Fruit fly (Drosophila melanogaster) whole organism, prepupa: ENCODE results near the gene uncNacbeta.

Source experiments
- CG10669 ChIP-seq: fragments of 200-800 bp; sonication (Bioruptor generic); optimal IDR thresholded peaks from 3 replicates; lab custom pipeline; 2018; ENCODE audit warnings: missing biosample characterization, mild to moderate bottlenecking, missing genetic modification characterization, moderate library complexity
- CG11294 ChIP-seq: fragments of 200-800 bp; sonication (Bioruptor generic); IDR thresholded peaks from 2 replicates; pipeline ENCODE4 v1.3.6; 2022; ENCODE audit warnings: missing biosample characterization, missing genetic modification characterization
- CG11762 ChIP-seq: fragments of 200-800 bp; sonication (Bioruptor generic); optimal IDR thresholded peaks from 3 replicates; lab custom pipeline; 2016; ENCODE audit warnings: missing biosample characterization, missing genetic modification characterization; ENCODE audit not compliant: insufficient read depth
- CG11902 ChIP-seq: fragments of 200-800 bp; sonication (Bioruptor generic); optimal IDR thresholded peaks from 3 replicates; lab custom pipeline; 2016; ENCODE audit warnings: missing biosample characterization, missing genetic modification characterization
- CG15336 ChIP-seq: fragments of 200-800 bp; sonication (Bioruptor generic); IDR thresholded peaks from 2 replicates; pipeline ENCODE4 v1.3.6; 2022; ENCODE audit warnings: missing biosample characterization, missing genetic modification characterization
- CG1621 ChIP-seq: fragments of 200-800 bp; sonication (Bioruptor generic); optimal IDR thresholded peaks from 3 replicates; lab custom pipeline; 2018; ENCODE audit warnings: missing biosample characterization, mild to moderate bottlenecking, missing genetic modification characterization
- CG16779 ChIP-seq: fragments of 200-800 bp; sonication (Bioruptor generic); optimal IDR thresholded peaks from 3 replicates; lab custom pipeline; 2017; ENCODE audit warnings: missing biosample characterization, mild to moderate bottlenecking, missing genetic modification characterization
- CG3032 ChIP-seq: fragments of 200-800 bp; optimal IDR thresholded peaks from 2 replicates; lab custom pipeline; 2019; ENCODE audit warnings: missing biosample characterization, mild to moderate bottlenecking, missing genetic modification characterization, moderate library complexity
- CG31627 ChIP-seq: fragments of 200-800 bp; sonication (Bioruptor generic); optimal IDR thresholded peaks from 3 replicates; lab custom pipeline; 2016; ENCODE audit warnings: missing biosample characterization, missing genetic modification characterization
- CG32006 ChIP-seq: fragments of 200-800 bp; sonication (Bioruptor generic); optimal IDR thresholded peaks from 3 replicates; lab custom pipeline; 2017; ENCODE audit warnings: missing biosample characterization, mild to moderate bottlenecking, missing genetic modification characterization
- CG3919 ChIP-seq: fragments of 200-800 bp; sonication (Bioruptor generic); optimal IDR thresholded peaks from 3 replicates; lab custom pipeline; 2016; ENCODE audit warnings: missing biosample characterization, missing genetic modification characterization
- CG4318 ChIP-seq: fragments of 200-800 bp; sonication (Bioruptor generic); optimal IDR thresholded peaks from 3 replicates; lab custom pipeline; 2017; ENCODE audit warnings: missing biosample characterization, mild to moderate bottlenecking, missing genetic modification characterization
- CG6163 ChIP-seq: fragments of 200-800 bp; sonication (Bioruptor generic); IDR thresholded peaks from 3 replicates; pipeline ENCODE4 v1.3.6; 2022; ENCODE audit warnings: missing biosample characterization, missing genetic modification characterization
- CG6276 ChIP-seq: fragments of 200-800 bp; sonication (Bioruptor generic); optimal IDR thresholded peaks from 2 replicates; lab custom pipeline; 2017; ENCODE audit warnings: missing biosample characterization, mild to moderate bottlenecking, missing genetic modification characterization
- CG6792 ChIP-seq: fragments of 200-800 bp; sonication (Bioruptor generic); optimal IDR thresholded peaks from 3 replicates; lab custom pipeline; 2016; ENCODE audit warnings: missing biosample characterization, missing genetic modification characterization
- CG6808 ChIP-seq: fragments of 200-800 bp; sonication (Bioruptor generic); optimal IDR thresholded peaks from 3 replicates; lab custom pipeline; 2017; ENCODE audit warnings: missing biosample characterization, missing genetic modification characterization, mild to moderate bottlenecking, moderate library complexity, missing genetic modification reagents
- CG6854 ChIP-seq: fragments of 200-800 bp; sonication (Bioruptor generic); optimal IDR thresholded peaks from 2 replicates; lab custom pipeline; 2017; ENCODE audit warnings: missing biosample characterization, mild to moderate bottlenecking, missing genetic modification characterization
- CG7368 ChIP-seq: fragments of 200-800 bp; sonication (Bioruptor generic); optimal IDR thresholded peaks from 3 replicates; lab custom pipeline; 2016; ENCODE audit warnings: missing biosample characterization, missing genetic modification characterization
- CG8119 ChIP-seq: fragments of 200-800 bp; sonication (Bioruptor generic); IDR thresholded peaks from 3 replicates; pipeline ENCODE4 v1.3.6; 2022; ENCODE audit warnings: missing biosample characterization, missing genetic modification characterization
- CG9139 ChIP-seq: fragments of 200-800 bp; sonication (Bioruptor generic); optimal IDR thresholded peaks from 3 replicates; lab custom pipeline; 2017; ENCODE audit warnings: missing biosample characterization, mild to moderate bottlenecking, missing genetic modification characterization
- Eip78C ChIP-seq: fragments of 200-800 bp; sonication (Bioruptor generic); peaks from one replicate; lab custom pipeline; 2016; ENCODE audit warnings: missing biosample characterization, missing genetic modification characterization
- Ets21C ChIP-seq: fragments of 200-800 bp; sonication (Bioruptor generic); optimal IDR thresholded peaks from 3 replicates; lab custom pipeline; 2016; ENCODE audit warnings: missing biosample characterization, missing genetic modification characterization
- Gug ChIP-seq: fragments of 200-800 bp; sonication (Bioruptor generic); IDR thresholded peaks from 2 replicates; pipeline ENCODE4 v1.3.6; 2022; ENCODE audit warnings: missing biosample characterization, missing genetic modification characterization
- Hr4 ChIP-seq: fragments of 200-800 bp; sonication (Bioruptor generic); optimal IDR thresholded peaks from 3 replicates; lab custom pipeline; 2016; ENCODE audit warnings: missing biosample characterization, missing genetic modification characterization
- Lpt ChIP-seq: fragments of 200-800 bp; sonication (Bioruptor generic); optimal IDR thresholded peaks from 3 replicates; lab custom pipeline; 2016; ENCODE audit warnings: missing biosample characterization, missing genetic modification characterization
- Met ChIP-seq: fragments of 200-800 bp; sonication (Bioruptor generic); optimal IDR thresholded peaks from 3 replicates; lab custom pipeline; 2016; ENCODE audit warnings: missing biosample characterization, missing genetic modification characterization
- OdsH ChIP-seq: fragments of 200-800 bp; sonication (Bioruptor generic); optimal IDR thresholded peaks from 3 replicates; lab custom pipeline; 2016; ENCODE audit warnings: missing biosample characterization, missing genetic modification characterization
- Smox ChIP-seq: fragments of 200-800 bp; sonication (Bioruptor generic); optimal IDR thresholded peaks from 3 replicates; lab custom pipeline; 2016; ENCODE audit warnings: missing biosample characterization, missing genetic modification characterization
- Sox15 ChIP-seq: fragments of 200-800 bp; sonication (Bioruptor generic); optimal IDR thresholded peaks from 3 replicates; lab custom pipeline; 2016; ENCODE audit warnings: missing biosample characterization, missing genetic modification characterization
- acj6 ChIP-seq: fragments of 200-800 bp; sonication (Bioruptor generic); optimal IDR thresholded peaks from 3 replicates; lab custom pipeline; 2016; ENCODE audit warnings: missing biosample characterization, missing genetic modification characterization
- cyc ChIP-seq: fragments of 200-800 bp; sonication (Bioruptor generic); optimal IDR thresholded peaks from 3 replicates; lab custom pipeline; 2016; ENCODE audit warnings: missing biosample characterization, missing genetic modification characterization
- dac ChIP-seq: fragments of 200-800 bp; sonication (Bioruptor generic); optimal IDR thresholded peaks from 2 replicates; lab custom pipeline; 2017; ENCODE audit warnings: missing biosample characterization, mild to moderate bottlenecking, missing genetic modification characterization
- dsx ChIP-seq: fragments of 200-800 bp; optimal IDR thresholded peaks from 3 replicates; lab custom pipeline; 2019; ENCODE audit warnings: missing biosample characterization, mild to moderate bottlenecking, missing genetic modification characterization, moderate library complexity; ENCODE audit not compliant: poor library complexity, severe bottlenecking
- eg ChIP-seq: fragments of 200-800 bp; sonication (Bioruptor generic); IDR thresholded peaks from 3 replicates; pipeline ENCODE4 v1.3.6; 2022; ENCODE audit warnings: missing biosample characterization, missing genetic modification characterization
- esn ChIP-seq: fragments of 200-800 bp; sonication (Bioruptor generic); optimal IDR thresholded peaks from 2 replicates; lab custom pipeline; 2016; ENCODE audit warnings: missing biosample characterization, mild to moderate bottlenecking, missing genetic modification characterization, moderate library complexity
- fd59A ChIP-seq: fragments of 200-800 bp; sonication (Bioruptor generic); optimal IDR thresholded peaks from 2 replicates; lab custom pipeline; 2017; ENCODE audit warnings: missing biosample characterization, mild to moderate bottlenecking, missing genetic modification characterization, missing genetic modification reagents
- fd85E ChIP-seq: fragments of 200-800 bp; sonication (Bioruptor generic); optimal IDR thresholded peaks from 3 replicates; lab custom pipeline; 2016; ENCODE audit warnings: missing biosample characterization, missing genetic modification characterization
- fkh ChIP-seq: fragments of 200-800 bp; sonication (Bioruptor generic); optimal IDR thresholded peaks from 3 replicates; lab custom pipeline; 2017; ENCODE audit warnings: missing biosample characterization, mild to moderate bottlenecking, missing genetic modification characterization, moderate library complexity
- net ChIP-seq: fragments of 200-800 bp; sonication (Bioruptor generic); optimal IDR thresholded peaks from 3 replicates; lab custom pipeline; 2016; ENCODE audit warnings: missing biosample characterization, missing genetic modification characterization
- pdm3 ChIP-seq: fragments of 200-800 bp; sonication (Bioruptor generic); optimal IDR thresholded peaks from 3 replicates; lab custom pipeline; 2016; ENCODE audit warnings: missing biosample characterization, missing genetic modification characterization
- salr ChIP-seq, 2 experiments: fragments of 200-800 bp; sonication (Bioruptor generic); optimal IDR thresholded peaks; 3 replicates each; lab custom pipeline; 2016 to 2018; ENCODE audit warnings: missing biosample characterization in 2 of 2, missing genetic modification characterization in 2 of 2, mild to moderate bottlenecking in 1 of 2
- spab ChIP-seq: fragments of 200-800 bp; sonication (Bioruptor generic); optimal IDR thresholded peaks from 2 replicates; lab custom pipeline; 2017; ENCODE audit warnings: missing biosample characterization, mild to moderate bottlenecking, missing genetic modification characterization, missing genetic modification reagents
- ss ChIP-seq, 2 experiments: fragments of 200-800 bp; sonication (Bioruptor generic); optimal IDR thresholded peaks; 2 replicates in 1 of 2; 3 replicates in 1 of 2; lab custom pipeline; 2017 to 2018; ENCODE audit warnings: mild to moderate bottlenecking in 2 of 2, missing biosample characterization in 2 of 2, missing genetic modification characterization in 2 of 2, moderate library complexity in 1 of 2
- svp ChIP-seq: fragments of 200-800 bp; sonication (Bioruptor generic); peaks from one replicate; lab custom pipeline; 2016; ENCODE audit warnings: missing biosample characterization, missing genetic modification characterization
- vri ChIP-seq: fragments of 200-800 bp; sonication (Bioruptor generic); optimal IDR thresholded peaks from 3 replicates; lab custom pipeline; 2016; ENCODE audit warnings: missing biosample characterization, mild to moderate bottlenecking, missing genetic modification characterization

uncNacbeta gene

DNA sequence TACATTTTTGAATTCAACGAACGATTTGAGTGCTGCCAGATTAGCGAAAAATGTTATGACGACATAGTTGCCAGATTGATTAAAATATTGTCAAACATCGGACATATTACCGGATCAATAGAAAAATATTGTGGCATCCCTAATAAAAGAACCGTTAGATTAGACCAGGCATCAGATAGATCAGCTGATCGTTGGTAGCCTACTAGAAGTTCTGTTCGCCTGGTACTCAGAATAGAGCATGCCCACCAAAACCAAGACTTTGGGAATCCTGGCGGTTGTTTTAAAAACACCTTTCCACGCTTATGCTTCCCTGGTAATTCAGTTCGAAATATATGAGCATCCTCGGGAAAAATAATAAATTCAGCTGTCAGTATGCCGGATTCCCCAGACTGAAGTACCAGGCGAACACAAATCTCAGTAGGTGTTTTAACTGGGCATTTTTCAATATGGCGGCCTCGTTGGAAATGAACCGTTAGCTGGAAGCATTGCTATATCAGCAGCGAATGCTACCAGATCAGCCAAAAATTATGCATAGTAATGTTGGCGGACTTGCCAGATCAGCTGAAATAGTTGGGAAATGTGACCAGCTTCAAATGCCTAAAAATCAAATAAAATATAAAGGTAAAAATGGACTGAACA is 22.9 kb downstream of the uncNacbeta start (continued):
- TF ChIP-seq net (GFP tag; lab: Kevin White, UChicago) = no peak

DNA sequence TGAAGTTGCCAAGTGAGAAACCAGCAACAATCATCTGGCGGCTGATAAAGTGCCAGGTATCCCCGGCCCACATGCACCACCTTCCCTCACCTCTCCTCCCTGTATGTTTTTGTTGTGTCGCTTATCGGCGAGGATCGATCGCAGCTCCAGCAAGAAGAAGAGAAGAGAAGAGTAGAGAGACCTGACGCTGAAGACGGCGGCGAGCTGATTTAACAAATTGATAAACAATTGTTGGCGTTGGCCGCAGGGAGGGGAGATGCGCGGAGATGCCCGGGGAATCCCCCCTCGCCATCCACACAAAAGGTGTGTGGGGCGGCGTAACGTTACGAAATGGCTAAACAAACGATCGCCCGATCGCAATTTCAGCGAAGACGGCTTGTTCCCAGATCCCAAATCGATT is 29.9 kb downstream of the uncNacbeta start:
- peak; percentile 15 for TF ChIP-seq dsx (GFP tag; lab: Kevin White, UChicago)
- TF ChIP-seq salr (GFP tag; optimal IDR thresholded peaks at IDR 0.05; lab: Kevin White, UChicago) = no peak
- peak; percentile 13 for TF ChIP-seq CG10669 (GFP tag; lab: Kevin White, UChicago)
- TF ChIP-seq svp = peak; percentile 69
- TF ChIP-seq CG6854 (GFP tag; lab: Kevin White, UChicago) = peak; percentile 24

DNA sequence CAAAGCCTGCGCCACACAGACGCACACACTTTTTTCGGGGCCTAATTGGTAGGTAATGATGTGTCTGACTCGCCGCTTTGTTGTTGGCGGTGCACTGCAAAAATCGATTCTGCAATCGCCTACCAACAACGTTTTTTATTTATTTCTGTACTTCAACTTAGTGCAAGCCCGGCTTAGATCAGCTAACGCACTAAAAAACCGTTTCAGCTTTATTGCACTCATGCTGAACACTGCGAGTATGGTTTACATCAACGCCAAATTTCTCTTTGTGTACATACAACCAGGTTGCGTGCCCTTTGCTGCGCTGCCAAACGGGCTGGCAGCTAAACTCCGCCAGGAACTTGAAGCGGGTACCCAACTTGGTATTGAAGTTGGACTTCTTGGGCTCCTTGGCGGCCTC is 33.4 kb downstream of the uncNacbeta start:
- peak; percentile 94 for TF ChIP-seq Eip78C (GFP tag; lab: Kevin White, UChicago)
- peak; percentile 61 for TF ChIP-seq dsx (GFP tag; lab: Kevin White, UChicago)
- peak; percentile 86 for TF ChIP-seq CG6163 (GFP tag; lab: Robert Waterston, UW)
- TF ChIP-seq salr (GFP tag; optimal IDR thresholded peaks at IDR 0.05; lab: Kevin White, UChicago) = peak; percentile 15 to 25
- peak; percentile 51 for TF ChIP-seq CG10669 (GFP tag; lab: Kevin White, UChicago)
- TF ChIP-seq CG3919 = peak; percentile 87
- no peak for TF ChIP-seq Gug (GFP tag; lab: Robert Waterston, UW)
- TF ChIP-seq CG11762 (GFP tag; lab: Kevin White, UChicago) = peak; percentile 29
- peak; percentile 71 for TF ChIP-seq Sox15 (GFP tag; lab: Kevin White, UChicago)
- TF ChIP-seq net (GFP tag; lab: Kevin White, UChicago) = peak; percentile 82
- TF ChIP-seq CG6276 (GFP tag; lab: Kevin White, UChicago) = no peak
- TF ChIP-seq CG7368 (GFP tag; lab: Kevin White, UChicago) = peak; percentile 75
- TF ChIP-seq CG11294 = no peak
- peak; percentile 97 for TF ChIP-seq esn (GFP tag; lab: Kevin White, UChicago)
- TF ChIP-seq CG3032 = peak; percentile 25
- TF ChIP-seq CG31627 = peak; percentile 96
- TF ChIP-seq CG6792 (GFP tag; lab: Kevin White, UChicago) = peak; percentile 91
- peak; percentile 41 for TF ChIP-seq spab (GFP tag; lab: Kevin White, UChicago)
- peak; percentile 74 for TF ChIP-seq fd59A (GFP tag; lab: Kevin White, UChicago)
- no peak for TF ChIP-seq eg (GFP tag; lab: Robert Waterston, UW)
- peak; percentile 96 for TF ChIP-seq vri
- TF ChIP-seq Met = peak; percentile 96
- peak; percentile 89 for TF ChIP-seq OdsH (GFP tag; lab: Kevin White, UChicago)
- TF ChIP-seq CG1621 (tag; lab: Kevin White, UChicago) = peak; percentile 67
- 0 out of 3 replicates have a peak, but pooled peaks have one; percentile 44 for TF ChIP-seq CG8119 (GFP tag; lab: Robert Waterston, UW)
- peak; percentile 19 for TF ChIP-seq Lpt (GFP tag; lab: Kevin White, UChicago)
- peak; percentile 92 for TF ChIP-seq Smox (GFP tag; lab: Kevin White, UChicago)
- TF ChIP-seq svp = peak; percentile 98
- TF ChIP-seq CG15336 = peak; percentile 36; the same call in 1 of the 2 replicates
- TF ChIP-seq CG6808 (GFP tag; lab: Kevin White, UChicago) = peak; percentile 38
- peak; percentile 41 for TF ChIP-seq fd85E (GFP tag; lab: Kevin White, UChicago)
- TF ChIP-seq CG16779 (tag; lab: Kevin White, UChicago) = peak; percentile 66
- peak; percentile 60 to 73 for TF ChIP-seq ss (GFP tag; optimal IDR thresholded peaks at IDR 0.05; lab: Kevin White, UChicago)
- TF ChIP-seq Ets21C (GFP tag; lab: Kevin White, UChicago) = no peak
- peak; percentile 89 for TF ChIP-seq pdm3
- no peak for TF ChIP-seq dac (GFP tag; lab: Kevin White, UChicago)
- TF ChIP-seq acj6 (GFP tag; lab: Kevin White, UChicago) = peak; percentile 81
- TF ChIP-seq fkh (GFP tag; lab: Kevin White, UChicago) = no peak
- TF ChIP-seq Hr4 (GFP tag; lab: Kevin White, UChicago) = no peak
- TF ChIP-seq CG6854 (GFP tag; lab: Kevin White, UChicago) = peak; percentile 91
- TF ChIP-seq CG32006 (GFP tag; lab: Kevin White, UChicago) = peak; percentile 42
- TF ChIP-seq cyc (GFP tag; lab: Kevin White, UChicago) = peak; percentile 94
- peak; percentile 81 for TF ChIP-seq CG11902 (GFP tag; lab: Kevin White, UChicago)
- no peak for TF ChIP-seq CG9139 (GFP tag; lab: Kevin White, UChicago)
- TF ChIP-seq CG4318 (GFP tag; lab: Kevin White, UChicago) = no peak
